Worm (Caenorhabditis elegans): ENCODE results near the gene daf-42.

daf-42 gene

ce11 chrIV:7319931-7320435, 26.7 kb downstream of the daf-42 start (continued):
- TF ChIP-seq fax-1 (tag; optimal IDR thresholded peaks at IDR 0.05) = no peak
- no peak for TF ChIP-seq lin-11 (tag; optimal IDR thresholded peaks at IDR 0.05)
- TF ChIP-seq che-1 (tag; optimal IDR thresholded peaks at IDR 0.05) = no peak
- TF ChIP-seq mec-3 (tag; optimal IDR thresholded peaks at IDR 0.05; ENCODE audit: borderline replicate concordance) = no peak
- TF ChIP-seq lim-6 (tag; optimal IDR thresholded peaks at IDR 0.05) = no peak
- no peak for TF ChIP-seq K02D7.2 (tag; optimal IDR thresholded peaks at IDR 0.05)
- TF ChIP-seq syd-9 (tag; optimal IDR thresholded peaks at IDR 0.05) = peak; percentile 13
- TF ChIP-seq pqm-1 (tag; optimal IDR thresholded peaks at IDR 0.05) = no peak
- TF ChIP-seq eyg-1 (tag; optimal IDR thresholded peaks at IDR 0.05) = peak; percentile 5
- TF ChIP-seq ceh-24 (tag; optimal IDR thresholded peaks at IDR 0.05) = no peak
- TF ChIP-seq ceh-48 (tag; optimal IDR thresholded peaks at IDR 0.05) = no peak
- no peak for TF ChIP-seq ceh-9 (tag; optimal IDR thresholded peaks at IDR 0.05)
- TF ChIP-seq npax-4 (tag; optimal IDR thresholded peaks at IDR 0.05) = no peak
- TF ChIP-seq ceh-30 (tag; optimal IDR thresholded peaks at IDR 0.05) = no peak
- no peak for TF ChIP-seq ttx-3 (tag; optimal IDR thresholded peaks at IDR 0.05)
- TF ChIP-seq hlh-15 (tag; optimal IDR thresholded peaks at IDR 0.05) = no peak
- TF ChIP-seq ceh-14 (tag; optimal IDR thresholded peaks at IDR 0.05) = peak; percentile 28
- TF ChIP-seq hlh-8 (tag; optimal IDR thresholded peaks at IDR 0.05) = no peak
- TF ChIP-seq unc-42 (tag; optimal IDR thresholded peaks at IDR 0.05) = peak; percentile 87
- no peak for TF ChIP-seq fkh-10 (GFP tag; optimal IDR thresholded peaks at IDR 0.05)
- TF ChIP-seq C38D4.7 (GFP tag; optimal IDR thresholded peaks at IDR 0.05) = no peak
- TF ChIP-seq ceh-34 (tag; optimal IDR thresholded peaks at IDR 0.05) = peak; percentile 55
- no peak for TF ChIP-seq fkh-6 (tag; optimal IDR thresholded peaks at IDR 0.05)
- TF ChIP-seq pax-1 (tag; optimal IDR thresholded peaks at IDR 0.05) = no peak

- TF ChIP-seq syd-9 (tag; optimal IDR thresholded peaks at IDR 0.05) (no peak), nhr-232 (tag; optimal IDR thresholded peaks at IDR 0.05) (no peak), ref-2 (tag; optimal IDR thresholded peaks at IDR 0.05) (no peak), tbx-7 (tag; optimal IDR thresholded peaks at IDR 0.05) (no peak), elt-2 (tag; optimal IDR thresholded peaks at IDR 0.05) (no peak), mec-3 (tag; optimal IDR thresholded peaks at IDR 0.05; ENCODE audit: borderline replicate concordance) (no peak), unc-3 (GFP tag; conservative IDR thresholded peaks at IDR 0.05) (no peak), unc-3 (tag; optimal IDR thresholded peaks at IDR 0.05) (no peak), pha-4 (tag; optimal IDR thresholded peaks at IDR 0.05) (no peak), K09A11.1 (tag; optimal IDR thresholded peaks at IDR 0.05; ENCODE audit: insufficient read depth) (no peak), ceh-2 (tag; optimal IDR thresholded peaks at IDR 0.05) (no peak), zip-5 (tag; optimal IDR thresholded peaks at IDR 0.05) (no peak), hlh-6 (tag; optimal IDR thresholded peaks at IDR 0.05) (no peak), ceh-34 (tag; optimal IDR thresholded peaks at IDR 0.05) (no peak), Y22D7AL.16 (tag; optimal IDR thresholded peaks at IDR 0.05) (no peak), nhr-11 (tag; optimal IDR thresholded peaks at IDR 0.05) (no peak), hlh-8 (tag; optimal IDR thresholded peaks at IDR 0.05) (no peak), dve-1 (tag; optimal IDR thresholded peaks at IDR 0.05) (no peak), npax-4 (tag; optimal IDR thresholded peaks at IDR 0.05) (no peak)
These were observed 27.8 kb downstream of the daf-42 start for ce11 chrIV:7318900-7319299.

DNA sequence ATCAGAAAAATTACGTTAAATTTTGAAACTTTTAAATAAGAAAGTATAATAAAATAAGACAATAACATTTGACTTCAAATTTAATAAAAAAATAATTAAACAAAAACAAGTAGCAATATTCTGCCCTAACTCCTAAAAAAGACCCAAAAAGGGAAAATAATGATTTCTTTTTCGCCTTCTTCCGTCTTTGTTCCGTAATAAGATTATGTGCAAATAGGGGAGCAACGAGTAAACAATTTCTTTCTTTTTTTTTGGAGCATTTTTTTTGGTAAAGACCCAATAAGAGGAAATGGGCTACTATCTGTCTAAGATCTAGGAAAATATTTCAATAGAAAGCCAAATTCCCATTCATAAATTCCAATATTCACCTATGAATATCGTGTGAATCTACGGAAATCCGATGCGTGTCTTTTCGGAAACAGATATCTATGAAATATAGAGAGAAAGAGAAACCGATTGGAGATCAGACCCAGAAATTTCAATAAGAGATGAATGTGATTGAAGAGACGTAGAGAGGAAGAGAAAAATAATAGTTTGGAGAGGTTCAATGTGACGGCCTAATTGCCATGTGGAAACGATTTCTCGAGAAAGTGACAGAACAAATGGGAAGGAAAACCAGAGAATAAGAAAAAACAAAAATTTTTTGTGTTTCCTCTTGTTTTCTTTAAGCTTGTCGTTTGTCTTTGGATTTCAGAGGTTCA, 28.7 kb downstream of the daf-42 start:
- TF ChIP-seq unc-42 (tag; optimal IDR thresholded peaks at IDR 0.05) (peak; percentile 59), ttx-3 (tag; optimal IDR thresholded peaks at IDR 0.05) (no peak), dve-1 (tag; optimal IDR thresholded peaks at IDR 0.05) (no peak), nfya-1 (tag; optimal IDR thresholded peaks at IDR 0.05) (peak; percentile 25), unc-55 (GFP tag; optimal IDR thresholded peaks at IDR 0.05) (peak; percentile 17), rnt-1 (tag; optimal IDR thresholded peaks at IDR 0.05) (peak; percentile 27), pha-2 (tag; optimal IDR thresholded peaks at IDR 0.05) (no peak), hlh-8 (tag; optimal IDR thresholded peaks at IDR 0.05) (no peak), hlh-6 (tag; optimal IDR thresholded peaks at IDR 0.05) (no peak), pqm-1 (tag; optimal IDR thresholded peaks at IDR 0.05) (no peak), madf-2 (tag; optimal IDR thresholded peaks at IDR 0.05) (no peak), nhr-232 (tag; optimal IDR thresholded peaks at IDR 0.05) (no peak), fkh-6 (tag; optimal IDR thresholded peaks at IDR 0.05) (no peak), C38D4.7 (GFP tag; optimal IDR thresholded peaks at IDR 0.05) (no peak), ref-2 (tag; optimal IDR thresholded peaks at IDR 0.05) (no peak), odd-2 (tag; optimal IDR thresholded peaks at IDR 0.05) (no peak), ceh-6 (GFP tag; optimal IDR thresholded peaks at IDR 0.05) (no peak), mec-3 (tag; optimal IDR thresholded peaks at IDR 0.05; ENCODE audit: borderline replicate concordance) (no peak), ceh-22 (tag; optimal IDR thresholded peaks at IDR 0.05) (no peak), ceh-9 (tag; optimal IDR thresholded peaks at IDR 0.05) (no peak), ceh-14 (tag; optimal IDR thresholded peaks at IDR 0.05) (no peak), pag-3 (tag; optimal IDR thresholded peaks at IDR 0.05; ENCODE audit: borderline replicate concordance) (no peak), che-1 (tag; optimal IDR thresholded peaks at IDR 0.05) (no peak), tbx-7 (tag; optimal IDR thresholded peaks at IDR 0.05) (no peak)

All from whole organism, late embryonic.